Worm (Caenorhabditis elegans): ENCODE data around the gene F15D4.2.

DNA sequence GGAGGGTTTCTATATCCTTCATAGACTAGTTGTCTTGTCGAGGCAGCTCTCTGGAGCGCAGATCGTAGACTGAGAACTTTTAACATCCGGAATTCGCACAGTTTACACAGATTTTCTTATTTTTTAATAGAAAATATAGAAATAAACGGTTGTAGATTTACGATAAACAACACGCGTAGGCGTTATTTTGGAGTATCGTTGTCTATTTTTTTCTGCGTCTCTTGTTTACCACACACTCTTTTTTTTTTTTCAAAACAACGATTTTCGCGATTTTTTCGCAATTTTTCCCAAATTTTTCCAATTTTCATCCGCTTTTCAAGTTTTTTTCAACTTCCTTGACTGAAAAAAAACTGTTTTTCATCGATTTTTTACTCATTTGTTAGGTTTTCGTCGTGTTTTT lies 28.7 kb upstream of the F15D4.2 start, which contains the start of gene mecr-1:
- no peak for TF ChIP-seq scrt-1 (GFP tag; IDR thresholded peaks at IDR 0.05)
- TF ChIP-seq hmbx-1 (tag; optimal IDR thresholded peaks at IDR 0.05): no peak
- TF ChIP-seq ama-1 (optimal IDR thresholded peaks at IDR 0.05): no peak
- TF ChIP-seq ceh-13 (GFP tag; optimal IDR thresholded peaks at IDR 0.05): no peak
- TF ChIP-seq F13C5.2 (tag; optimal IDR thresholded peaks at IDR 0.05): no peak
- TF ChIP-seq B0310.2 (tag; optimal IDR thresholded peaks at IDR 0.05): no peak
- TF ChIP-seq ets-7 (tag; optimal IDR thresholded peaks at IDR 0.05): no peak
- no peak for TF ChIP-seq tbx-37 (GFP tag; conservative IDR thresholded peaks at IDR 0.05)
- TF ChIP-seq aly-1 (tag; optimal IDR thresholded peaks at IDR 0.05): no peak
- TF ChIP-seq sea-1 (GFP tag; conservative IDR thresholded peaks at IDR 0.05): no peak
- no peak for TF ChIP-seq flt-1 (GFP tag; IDR thresholded peaks at IDR 0.05)
- TF ChIP-seq tbx-11 (GFP tag; IDR thresholded peaks at IDR 0.05): no peak

All from whole organism, early embryonic.